Worm (Caenorhabditis elegans) whole organism, L4 larva: Measurements from ENCODE around the gene T09F5.1.

ENCODE experiments used
- F26F4.8 ChIP-seq: fragments of 200-800 bp; sonication (Bioruptor generic); conservative IDR thresholded peaks from 2 replicates; pipeline ENCODE4 v1.3.6; 2022; ENCODE audit warnings: missing genetic modification characterization, missing compliant biosample characterization
- F49E8.2 ChIP-seq: sonication (generic microtip); optimal IDR thresholded peaks from 2 replicates; lab custom pipeline; 2016; ENCODE audit warnings: missing compliant biosample characterization, mild to moderate bottlenecking, missing genetic modification characterization, borderline replicate concordance
- T20F7.1 ChIP-seq: fragments of 200-800 bp; sonication (Bioruptor generic); optimal IDR thresholded peaks from 2 replicates; lab custom pipeline; 2018; ENCODE audit warnings: mild to moderate bottlenecking, missing genetic modification characterization, missing compliant biosample characterization
- T26A8.4 ChIP-seq: fragments of 200-800 bp; sonication (Bioruptor generic); IDR thresholded peaks from 2 replicates; pipeline ENCODE4 v1.3.6; 2022; ENCODE audit warnings: missing genetic modification characterization, missing compliant biosample characterization
- Y48G9A.11 ChIP-seq: fragments of 200-800 bp; sonication (Bioruptor generic); IDR thresholded peaks from 2 replicates; pipeline ENCODE4 v1.3.6; 2022; ENCODE audit warnings: missing genetic modification reagents, missing genetic modification characterization, missing compliant biosample characterization
- Y5F2A.4 ChIP-seq: fragments of 200-800 bp; sonication (Bioruptor generic); optimal IDR thresholded peaks from 2 replicates; lab custom pipeline; 2018; ENCODE audit warnings: mild to moderate bottlenecking, missing genetic modification characterization, missing compliant biosample characterization
- Y75B8A.6 ChIP-seq: fragments of 200-800 bp; sonication (Bioruptor generic); IDR thresholded peaks from 2 replicates; pipeline ENCODE4 v1.3.6; 2022; ENCODE audit warnings: missing genetic modification reagents, missing genetic modification characterization, missing compliant biosample characterization
- ZK337.2 ChIP-seq: fragments of 200-800 bp; sonication (Bioruptor generic); IDR thresholded peaks from 2 replicates; pipeline ENCODE4 v1.3.6; 2022; ENCODE audit warnings: missing genetic modification reagents, missing genetic modification characterization, missing compliant biosample characterization
- aly-2 ChIP-seq: sonication (generic microtip); optimal IDR thresholded peaks from 2 replicates; lab custom pipeline; 2018; ENCODE audit warnings: missing biosample characterization, missing genetic modification characterization
- attf-4 ChIP-seq: sonication (generic microtip); optimal IDR thresholded peaks from 3 replicates; lab custom pipeline; 2017; ENCODE audit warnings: missing biosample characterization, missing genetic modification characterization
- ceh-20 ChIP-seq: fragments of 200-800 bp; sonication (Bioruptor generic); IDR thresholded peaks from 2 replicates; pipeline ENCODE4 v1.3.6; 2022; ENCODE audit warnings: missing genetic modification reagents, missing genetic modification characterization, missing compliant biosample characterization
- ceh-62 ChIP-seq: sonication (generic microtip); optimal IDR thresholded peaks from 2 replicates; lab custom pipeline; 2017; ENCODE audit warnings: missing biosample characterization, missing genetic modification characterization
- ceh-82 ChIP-seq: sonication (generic microtip); optimal IDR thresholded peaks from 2 replicates; lab custom pipeline; 2017; ENCODE audit warnings: missing biosample characterization, missing genetic modification characterization
- cey-2 ChIP-seq: sonication (generic microtip); optimal IDR thresholded peaks from 3 replicates; lab custom pipeline; 2017; ENCODE audit warnings: missing genetic modification characterization, mild to moderate bottlenecking, missing compliant biosample characterization, antibody characterized with exemption, borderline replicate concordance; ENCODE audit not compliant: insufficient read depth
- daf-16 ChIP-seq, 3 experiments: sonication (generic microtip); optimal IDR thresholded peaks; 2 replicates each; lab custom pipeline; 2016 to 2017; ENCODE audit warnings: missing genetic modification characterization in 3 of 3, missing genetic modification reagents in 3 of 3, mild to moderate bottlenecking in 2 of 3, missing compliant biosample characterization in 2 of 3, missing biosample characterization in 1 of 3, moderate library complexity in 1 of 3
- daf-8 ChIP-seq: fragments of 200-800 bp; sonication (Bioruptor generic); IDR thresholded peaks from 2 replicates; pipeline ENCODE4 v1.3.6; 2022; ENCODE audit warnings: missing genetic modification characterization, missing compliant biosample characterization
- dmd-6 ChIP-seq: fragments of 200-800 bp; sonication (Bioruptor generic); IDR thresholded peaks from 2 replicates; pipeline ENCODE4 v1.3.6; 2022; ENCODE audit warnings: missing genetic modification reagents, missing genetic modification characterization, missing compliant biosample characterization
- dmd-8 ChIP-seq: fragments of 200-800 bp; sonication (Bioruptor generic); IDR thresholded peaks from 2 replicates; pipeline ENCODE4 v1.3.6; 2022; ENCODE audit warnings: missing genetic modification characterization, missing compliant biosample characterization
- dmd-9 ChIP-seq: fragments of 200-800 bp; sonication (Bioruptor generic); IDR thresholded peaks from 2 replicates; pipeline ENCODE4 v1.3.6; 2022; ENCODE audit warnings: missing genetic modification reagents, missing genetic modification characterization, missing compliant biosample characterization
- duxl-1 ChIP-seq: sonication (generic microtip); optimal IDR thresholded peaks from 2 replicates; lab custom pipeline; 2016; ENCODE audit warnings: mild to moderate bottlenecking, missing genetic modification characterization, moderate library complexity, missing compliant biosample characterization; ENCODE audit not compliant: poor library complexity
- dve-1 ChIP-seq: sonication (generic microtip); optimal IDR thresholded peaks from 2 replicates; lab custom pipeline; 2017; ENCODE audit warnings: antibody characterized with exemption, mild to moderate bottlenecking, missing genetic modification characterization, missing compliant biosample characterization; ENCODE audit not compliant: insufficient read depth
- egl-43 ChIP-seq: fragments of 200-800 bp; sonication (Bioruptor generic); IDR thresholded peaks from 2 replicates; pipeline ENCODE4 v1.3.6; 2022; ENCODE audit warnings: missing genetic modification reagents, missing genetic modification characterization, missing compliant biosample characterization
- hlh-30 ChIP-seq: sonication (generic microtip); optimal IDR thresholded peaks from 2 replicates; lab custom pipeline; 2017; ENCODE audit warnings: antibody characterized with exemption, mild to moderate bottlenecking, missing genetic modification characterization, missing compliant biosample characterization; ENCODE audit not compliant: insufficient read depth
- hmg-1.1 ChIP-seq: fragments of 200-800 bp; sonication (Bioruptor generic); IDR thresholded peaks from 2 replicates; pipeline ENCODE4 v1.3.6; 2022; ENCODE audit warnings: missing genetic modification reagents, missing genetic modification characterization, missing compliant biosample characterization
- lim-7 ChIP-seq: fragments of 200-800 bp; sonication (Bioruptor generic); IDR thresholded peaks from 2 replicates; pipeline ENCODE4 v1.3.6; 2022; ENCODE audit warnings: missing genetic modification characterization, missing compliant biosample characterization
- lin-13 ChIP-seq: fragments of 150-350 bp; optimal IDR thresholded peaks from 2 replicates; lab custom pipeline; 2014; ENCODE audit warnings: missing biosample characterization, missing genetic modification reagents, missing genetic modification characterization
- madf-5 ChIP-seq, 2 experiments: fragments of 200-800 bp; sonication (Bioruptor generic); IDR thresholded peaks; 2 replicates each; pipeline ENCODE4 v1.3.6; 2022; ENCODE audit warnings: missing compliant biosample characterization in 2 of 2, missing genetic modification characterization in 2 of 2
- mdt-29 ChIP-seq: fragments of 200-800 bp; sonication (Bioruptor generic); IDR thresholded peaks from 2 replicates; pipeline ENCODE4 v1.3.6; 2022; ENCODE audit warnings: missing genetic modification reagents, missing genetic modification characterization, missing compliant biosample characterization
- mxl-2 ChIP-seq: fragments of 200-800 bp; sonication (Bioruptor generic); conservative IDR thresholded peaks from 2 replicates; pipeline ENCODE4 v1.3.6; 2022; ENCODE audit warnings: missing genetic modification reagents, missing genetic modification characterization, missing compliant biosample characterization
- mxl-3 ChIP-seq: fragments of 200-800 bp; sonication (Bioruptor generic); optimal IDR thresholded peaks from 2 replicates; lab custom pipeline; 2018; ENCODE audit warnings: mild to moderate bottlenecking, missing genetic modification characterization, missing compliant biosample characterization
- nhr-102 ChIP-seq: sonication (generic microtip); optimal IDR thresholded peaks from 2 replicates; lab custom pipeline; 2016; ENCODE audit warnings: mild to moderate bottlenecking, missing genetic modification characterization, moderate library complexity, missing compliant biosample characterization
- nhr-111 ChIP-seq: fragments of 200-800 bp; sonication (Bioruptor generic); optimal IDR thresholded peaks from 2 replicates; lab custom pipeline; 2018; ENCODE audit warnings: mild to moderate bottlenecking, missing genetic modification characterization, missing compliant biosample characterization
- nhr-25 ChIP-seq: sonication (generic microtip); optimal IDR thresholded peaks from 2 replicates; lab custom pipeline; 2017; ENCODE audit warnings: missing genetic modification characterization, mild to moderate bottlenecking, missing compliant biosample characterization, antibody characterized with exemption, moderate library complexity, borderline replicate concordance; ENCODE audit not compliant: insufficient read depth
- nhr-28 ChIP-seq: fragments of 150-350 bp; optimal IDR thresholded peaks from 2 replicates; lab custom pipeline; 2014; ENCODE audit warnings: missing biosample characterization, missing genetic modification characterization
- nhr-42 ChIP-seq: fragments of 200-800 bp; sonication (Bioruptor generic); IDR thresholded peaks from 2 replicates; pipeline ENCODE4 v1.3.6; 2022; ENCODE audit warnings: missing genetic modification characterization, missing compliant biosample characterization
- nhr-48 ChIP-seq: sonication (generic microtip); optimal IDR thresholded peaks from 2 replicates; lab custom pipeline; 2016; ENCODE audit warnings: mild to moderate bottlenecking, missing genetic modification characterization, missing compliant biosample characterization
- nhr-76 ChIP-seq: fragments of 150-350 bp; optimal IDR thresholded peaks from 2 replicates; lab custom pipeline; 2014; ENCODE audit warnings: missing biosample characterization, missing genetic modification characterization
- pqm-1 ChIP-seq: sonication (generic microtip); optimal IDR thresholded peaks from 2 replicates; lab custom pipeline; 2017; ENCODE audit warnings: missing biosample characterization, missing genetic modification characterization
- saeg-2 ChIP-seq: fragments of 200-800 bp; sonication (Bioruptor generic); IDR thresholded peaks from 2 replicates; pipeline ENCODE4 v1.3.6; 2022; ENCODE audit warnings: missing genetic modification reagents, missing genetic modification characterization, missing compliant biosample characterization
- sdz-12 ChIP-seq: fragments of 200-800 bp; sonication (Bioruptor generic); optimal IDR thresholded peaks from 2 replicates; lab custom pipeline; 2018; ENCODE audit warnings: mild to moderate bottlenecking, missing genetic modification characterization, missing compliant biosample characterization
- skn-1 ChIP-seq: fragments of 150-350 bp; optimal IDR thresholded peaks from 2 replicates; lab custom pipeline; 2014; ENCODE audit warnings: missing biosample characterization, missing genetic modification characterization
- snpc-1.2 ChIP-seq: fragments of 200-800 bp; sonication (Bioruptor generic); IDR thresholded peaks from 2 replicates; pipeline ENCODE4 v1.3.6; 2022; ENCODE audit warnings: missing genetic modification reagents, missing genetic modification characterization, missing compliant biosample characterization
- snpc-4 ChIP-seq: fragments of 150-350 bp; optimal IDR thresholded peaks from 2 replicates; lab custom pipeline; 2014; ENCODE audit warnings: missing biosample characterization, missing genetic modification characterization
- spr-1 ChIP-seq: sonication (generic microtip); optimal IDR thresholded peaks from 2 replicates; lab custom pipeline; 2016; ENCODE audit warnings: mild to moderate bottlenecking, missing genetic modification characterization, missing compliant biosample characterization
- unc-39 ChIP-seq: sonication (generic microtip); optimal IDR thresholded peaks from 2 replicates; lab custom pipeline; 2017; ENCODE audit warnings: missing biosample characterization, missing genetic modification characterization
- zfp-2 ChIP-seq: sonication (generic microtip); optimal IDR thresholded peaks from 2 replicates; lab custom pipeline; 2016; ENCODE audit warnings: mild to moderate bottlenecking, missing genetic modification characterization, missing compliant biosample characterization
- zfp-3 ChIP-seq: fragments of 200-800 bp; sonication (Bioruptor generic); conservative IDR thresholded peaks from 2 replicates; pipeline ENCODE4 v1.3.6; 2022; ENCODE audit warnings: missing genetic modification reagents, missing genetic modification characterization, missing compliant biosample characterization
- zip-11 ChIP-seq: fragments of 200-800 bp; sonication (Bioruptor generic); IDR thresholded peaks from 2 replicates; pipeline ENCODE4 v1.3.6; 2022; ENCODE audit warnings: missing genetic modification characterization, missing compliant biosample characterization
- zip-2 ChIP-seq: fragments of 150-350 bp; optimal IDR thresholded peaks from 2 replicates; lab custom pipeline; 2014; ENCODE audit warnings: missing biosample characterization, missing genetic modification characterization
- ztf-11 ChIP-seq: fragments of 150-350 bp; optimal IDR thresholded peaks from 2 replicates; lab custom pipeline; 2014; ENCODE audit warnings: missing biosample characterization, missing genetic modification characterization

Gene T09F5.1

ce11 chrV:15190903-15191302 is 42.0 kb downstream of the T09F5.1 start, which contains the start of gene Y75B12B.11:
Gene Y75B12B.11, plus strand, starts transcription at chrV:15191296.
- TF ChIP-seq spr-1 (tag; lab: Kevin White, UChicago) (peak; percentile 95), unc-39 (no peak), nhr-102 (tag; lab: Kevin White, UChicago) (peak; percentile 93), nhr-28 (peak; percentile 23), daf-8 (peak; percentile 91), mxl-3 (GFP tag; lab: Kevin White, UChicago) (peak; percentile 81), Y48G9A.11 (GFP tag; lab: Robert Waterston, UW) (peak; percentile 91), snpc-4 (no peak), mxl-2 (GFP tag; lab: Robert Waterston, UW) (peak; percentile 90), hmg-1.1 (GFP tag; lab: Robert Waterston, UW) (peak; percentile 92), dmd-8 (GFP tag; lab: Robert Waterston, UW) (peak; percentile 99), daf-16 (GFP tag; optimal IDR thresholded peaks at IDR 0.05; lab: Kevin White, UChicago) (peak; percentile 88 to 98), daf-16 (tag; optimal IDR thresholded peaks at IDR 0.05; lab: Kevin White, UChicago) (peak; percentile 84), dmd-9 (peak; percentile 87), nhr-48 (tag; lab: Kevin White, UChicago) (peak; percentile 83), T20F7.1 (GFP tag; lab: Kevin White, UChicago) (peak; percentile 77), Y5F2A.4 (peak; percentile 94), ztf-11 (tag; lab: Kevin White, UChicago) (no peak), egl-43 (GFP tag; lab: Robert Waterston, UW) (peak; percentile 99), dve-1 (tag; lab: Kevin White, UChicago) (peak; percentile 93), nhr-76 (no peak), mdt-29 (GFP tag; lab: Robert Waterston, UW) (peak; percentile 79), zip-11 (GFP tag; lab: Robert Waterston, UW) (peak; percentile 88), ceh-62 (tag; lab: Kevin White, UChicago) (no peak), ceh-20 (peak; percentile 89), nhr-25 (tag; lab: Kevin White, UChicago) (peak; percentile 45), lim-7 (GFP tag; lab: Robert Waterston, UW) (peak; percentile 98), attf-4 (tag; lab: Kevin White, UChicago) (no peak), Y75B8A.6 (GFP tag; lab: Robert Waterston, UW) (peak; percentile 83; the same call in 1 of the 2 replicates), zfp-3 (GFP tag; lab: Robert Waterston, UW) (peak; percentile 92), nhr-42 (GFP tag; lab: Robert Waterston, UW) (peak; percentile 91), sdz-12 (GFP tag; lab: Kevin White, UChicago) (peak; percentile 91), pqm-1 (peak; percentile 7), duxl-1 (tag; lab: Kevin White, UChicago) (peak; percentile 84), aly-2 (tag; lab: Kevin White, UChicago) (peak; percentile 92), madf-5 (GFP tag; IDR thresholded peaks at IDR 0.05; lab: Robert Waterston, UW) (peak; percentile 88 to 90), F26F4.8 (peak; percentile 99), cey-2 (tag; lab: Kevin White, UChicago) (no peak), T26A8.4 (peak; percentile 94), ceh-82 (no peak), ZK337.2 (GFP tag; lab: Robert Waterston, UW) (peak; percentile 89), nhr-111 (GFP tag; lab: Kevin White, UChicago) (peak; percentile 98), saeg-2 (GFP tag; lab: Robert Waterston, UW) (peak; percentile 92), skn-1 (tag; lab: Kevin White, UChicago) (no peak), zfp-2 (tag; lab: Kevin White, UChicago) (peak; percentile 66), snpc-1.2 (GFP tag; lab: Robert Waterston, UW) (peak; percentile 94), lin-13 (GFP tag; lab: Kevin White, UChicago) (peak; percentile 93), zip-2 (tag; lab: Kevin White, UChicago) (peak; percentile 45), dmd-6 (peak; percentile 80), hlh-30 (tag; lab: Kevin White, UChicago) (peak; percentile 78), F49E8.2 (tag; lab: Kevin White, UChicago) (peak; percentile 96)
